Worm (Caenorhabditis elegans) whole organism, mixed stage, embryonic: ENCODE measurements around the gene Y46G5A.29.

Source experiments
- bed-3 ChIP-seq: fragments of 200-800 bp; sonication (Bioruptor generic); optimal IDR thresholded peaks from 3 replicates; lab custom pipeline; 2018; ENCODE audit warnings: mild to moderate bottlenecking, missing genetic modification characterization, moderate library complexity, missing compliant biosample characterization
- ceh-39 ChIP-seq: fragments of 150-350 bp; optimal IDR thresholded peaks from 2 replicates; lab custom pipeline; 2014; ENCODE audit warnings: missing biosample characterization, missing genetic modification characterization
- ceh-43 ChIP-seq: fragments of 200-800 bp; sonication (Bioruptor generic); optimal IDR thresholded peaks from 2 replicates; lab custom pipeline; 2018; ENCODE audit warnings: mild to moderate bottlenecking, missing genetic modification characterization, moderate library complexity, missing compliant biosample characterization
- ces-1 ChIP-seq: fragments of 150-350 bp; optimal IDR thresholded peaks from 2 replicates; lab custom pipeline; 2014; ENCODE audit warnings: missing biosample characterization, missing genetic modification reagents, missing genetic modification characterization
- cnd-1 ChIP-seq: fragments of 200-800 bp; sonication (Bioruptor generic); optimal IDR thresholded peaks from 2 replicates; lab custom pipeline; 2018; ENCODE audit warnings: mild to moderate bottlenecking, missing genetic modification characterization, missing compliant biosample characterization
- drap-1 ChIP-seq: fragments of 200-800 bp; sonication (Bioruptor generic); optimal IDR thresholded peaks from 3 replicates; lab custom pipeline; 2018; ENCODE audit warnings: mild to moderate bottlenecking, missing genetic modification characterization, missing compliant biosample characterization
- elt-1 ChIP-seq: sonication (generic microtip); optimal IDR thresholded peaks from 2 replicates; lab custom pipeline; 2017; ENCODE audit warnings: missing genetic modification characterization, mild to moderate bottlenecking, missing compliant biosample characterization, antibody characterized with exemption, moderate library complexity, borderline replicate concordance; ENCODE audit not compliant: insufficient read depth
- elt-3 ChIP-seq: fragments of 150-350 bp; optimal IDR thresholded peaks from 2 replicates; lab custom pipeline; 2014; ENCODE audit warnings: missing biosample characterization, missing genetic modification characterization
- flh-1 ChIP-seq: fragments of 200-800 bp; sonication (Bioruptor generic); optimal IDR thresholded peaks from 2 replicates; lab custom pipeline; 2018; ENCODE audit warnings: mild to moderate bottlenecking, missing genetic modification characterization, moderate library complexity, missing compliant biosample characterization
- ham-2 ChIP-seq: fragments of 200-800 bp; sonication (Bioruptor generic); optimal IDR thresholded peaks from 2 replicates; lab custom pipeline; 2018; ENCODE audit warnings: mild to moderate bottlenecking, missing genetic modification characterization, missing compliant biosample characterization
- lin-32 ChIP-seq: fragments of 200-800 bp; sonication (Bioruptor generic); optimal IDR thresholded peaks from 2 replicates; lab custom pipeline; 2018; ENCODE audit warnings: mild to moderate bottlenecking, missing genetic modification characterization, missing compliant biosample characterization
- mab-5 ChIP-seq: fragments of 150-350 bp; optimal IDR thresholded peaks from 2 replicates; lab custom pipeline; 2014; ENCODE audit warnings: missing biosample characterization, missing genetic modification characterization
- mls-2 ChIP-seq: sonication (generic microtip); optimal IDR thresholded peaks from 2 replicates; lab custom pipeline; 2016; ENCODE audit warnings: mild to moderate bottlenecking, missing genetic modification characterization, moderate library complexity, missing compliant biosample characterization
- nhr-12 ChIP-seq: fragments of 150-350 bp; optimal IDR thresholded peaks from 2 replicates; lab custom pipeline; 2014; ENCODE audit warnings: missing biosample characterization, missing genetic modification characterization
- nhr-2 ChIP-seq: fragments of 150-350 bp; optimal IDR thresholded peaks from 2 replicates; lab custom pipeline; 2014; ENCODE audit warnings: missing biosample characterization, missing genetic modification characterization
- nhr-28 ChIP-seq: fragments of 150-350 bp; optimal IDR thresholded peaks from 2 replicates; lab custom pipeline; 2014; ENCODE audit warnings: missing biosample characterization, missing genetic modification characterization
- nhr-76 ChIP-seq: sonication (generic microtip); optimal IDR thresholded peaks from 2 replicates; lab custom pipeline; 2017; ENCODE audit warnings: missing biosample characterization, missing genetic modification characterization
- pha-4 ChIP-seq: fragments of 150-350 bp; optimal IDR thresholded peaks from 2 replicates; lab custom pipeline; 2018; ENCODE audit warnings: missing biosample characterization, missing genetic modification reagents, missing genetic modification characterization
- sem-2 ChIP-seq: fragments of 200-800 bp; sonication (Bioruptor generic); optimal IDR thresholded peaks from 2 replicates; lab custom pipeline; 2018; ENCODE audit warnings: mild to moderate bottlenecking, missing genetic modification characterization, missing compliant biosample characterization
- snpc-4 ChIP-seq: fragments of 150-350 bp; optimal IDR thresholded peaks from 2 replicates; lab custom pipeline; 2014; ENCODE audit warnings: missing biosample characterization, missing genetic modification characterization
- sptf-1 ChIP-seq: sonication (generic microtip); optimal IDR thresholded peaks from 2 replicates; lab custom pipeline; 2017; ENCODE audit warnings: mild to moderate bottlenecking, missing genetic modification characterization, moderate library complexity, missing compliant biosample characterization
- tbx-8 ChIP-seq: fragments of 200-800 bp; sonication (Bioruptor generic); optimal IDR thresholded peaks from 2 replicates; lab custom pipeline; 2018; ENCODE audit warnings: mild to moderate bottlenecking, missing genetic modification characterization, moderate library complexity, missing compliant biosample characterization
- unc-120 ChIP-seq: sonication (generic microtip); optimal IDR thresholded peaks from 2 replicates; lab custom pipeline; 2017; ENCODE audit warnings: missing genetic modification characterization, missing compliant biosample characterization; ENCODE audit not compliant: poor library complexity, severe bottlenecking
- unc-39 ChIP-seq: fragments of 150-350 bp; optimal IDR thresholded peaks from 2 replicates; lab custom pipeline; 2014; ENCODE audit warnings: missing biosample characterization, missing genetic modification characterization
- unc-62 ChIP-seq: fragments of 150-350 bp; optimal IDR thresholded peaks from 2 replicates; lab custom pipeline; 2014; ENCODE audit warnings: missing biosample characterization, missing genetic modification reagents, missing genetic modification characterization
- zip-8 ChIP-seq: fragments of 150-350 bp; optimal IDR thresholded peaks from 2 replicates; lab custom pipeline; 2014; ENCODE audit warnings: missing biosample characterization, missing genetic modification characterization
- ztf-11 ChIP-seq: fragments of 150-350 bp; optimal IDR thresholded peaks from 2 replicates; lab custom pipeline; 2014; ENCODE audit warnings: missing biosample characterization, missing genetic modification characterization

Y46G5A.29 gene

DNA sequence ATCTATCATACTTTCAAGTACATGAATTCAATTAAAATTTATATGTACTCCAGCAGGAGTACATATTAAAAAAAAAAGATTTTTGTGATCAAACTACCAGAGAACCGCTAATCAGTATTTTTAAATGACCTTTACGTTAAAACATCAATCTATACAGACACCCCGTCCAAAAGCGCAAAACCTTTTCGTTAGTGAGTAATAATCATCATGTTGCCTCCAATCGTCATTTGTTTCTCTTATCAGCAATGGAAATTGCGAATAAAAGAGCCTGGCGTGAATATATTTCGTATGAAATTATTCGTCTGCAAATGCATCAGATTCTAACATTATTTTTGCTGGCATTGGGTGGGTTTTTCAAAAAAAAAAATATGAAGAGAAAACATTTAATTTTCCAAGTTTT, 48.2 kb downstream of the Y46G5A.29 start, which contains the start of gene clec-66:
TSS of gene clec-66 (plus strand) at position 225 of the 400 bp plus-strand sequence.
- TF ChIP-seq bed-3 (GFP tag; lab: Kevin White, UChicago) (no peak), pha-4 (tag; lab: Kevin White, UChicago) (no peak), drap-1 (no peak), nhr-12 (tag; lab: Kevin White, UChicago) (no peak), elt-3 (tag; lab: Kevin White, UChicago) (no peak), sem-2 (no peak), flh-1 (GFP tag; lab: Kevin White, UChicago) (no peak), unc-39 (tag; lab: Kevin White, UChicago) (no peak), ceh-43 (GFP tag; lab: Kevin White, UChicago) (no peak)

- TF ChIP-seq unc-62 (no peak), ces-1 (GFP tag; lab: Kevin White, UChicago) (no peak), mab-5 (tag; lab: Kevin White, UChicago) (no peak), ceh-43 (GFP tag; lab: Kevin White, UChicago) (no peak), zip-8 (tag; lab: Kevin White, UChicago) (no peak), ham-2 (GFP tag; lab: Kevin White, UChicago) (no peak), lin-32 (GFP tag; lab: Kevin White, UChicago) (no peak), drap-1 (no peak), sptf-1 (tag; lab: Kevin White, UChicago) (no peak), tbx-8 (GFP tag; lab: Kevin White, UChicago) (no peak), cnd-1 (tag; lab: Kevin White, UChicago) (no peak), elt-3 (tag; lab: Kevin White, UChicago) (no peak), elt-1 (tag; lab: Kevin White, UChicago) (no peak), snpc-4 (tag; lab: Kevin White, UChicago) (no peak), ztf-11 (no peak), nhr-2 (no peak), nhr-76 (tag; lab: Kevin White, UChicago) (no peak), nhr-28 (tag; lab: Kevin White, UChicago) (no peak)
These were observed 51.1 kb downstream of the Y46G5A.29 start, which contains the start of gene nspb-11 for ce11 chrII:12907070-12907469. Gene nspb-11, plus strand, starts transcription at chrII:12907370.

DNA sequence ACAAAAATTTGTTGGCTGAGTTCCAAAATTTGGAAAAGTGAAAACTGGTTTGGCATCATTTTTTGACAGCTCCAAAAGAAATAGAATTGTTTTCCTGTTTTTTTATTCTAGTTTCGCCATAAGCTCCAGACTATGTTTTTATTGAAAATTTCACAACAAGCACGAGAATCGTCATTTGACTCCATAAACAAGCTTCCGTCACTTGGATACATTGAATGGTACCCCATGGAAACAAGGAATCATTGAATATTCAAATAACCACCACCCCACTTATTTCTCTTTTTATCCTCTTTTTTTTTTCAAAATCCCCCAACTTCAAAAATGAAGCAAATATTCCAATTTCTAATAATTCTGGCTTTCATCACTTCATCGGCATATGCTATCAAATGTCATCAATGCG, 52.8 kb downstream of the Y46G5A.29 start, which contains the start of gene ddn-2:
TSS of gene ddn-2 (plus strand) at position 301 of the 400 bp plus-strand sequence.
- no peak for TF ChIP-seq flh-1 (GFP tag; lab: Kevin White, UChicago)
- no peak for TF ChIP-seq drap-1
- no peak for TF ChIP-seq unc-120 (tag; lab: Kevin White, UChicago)
- no peak for TF ChIP-seq mls-2 (tag; lab: Kevin White, UChicago)
- no peak for TF ChIP-seq ceh-39 (tag; lab: Kevin White, UChicago)
- no peak for TF ChIP-seq nhr-2
- TF ChIP-seq lin-32 (GFP tag; lab: Kevin White, UChicago) = no peak
